Worm (Caenorhabditis elegans) whole organism, L3 larva: ENCODE data around the gene msp-81.
A peak's percentile ranks its signal among the peaks of the same experiment; 100 is the strongest.

Experiments
- ZK546.5 ChIP-seq: sonication (generic microtip); optimal IDR thresholded peaks from 2 replicates; lab custom pipeline; 2017; ENCODE audit warnings: missing biosample characterization, missing genetic modification characterization
- aly-2 ChIP-seq: fragments of 150-350 bp; optimal IDR thresholded peaks from 2 replicates; lab custom pipeline; 2014; ENCODE audit warnings: missing biosample characterization, missing genetic modification characterization
- ama-1 ChIP-seq: fragments of 150-350 bp; optimal IDR thresholded peaks from 2 replicates; lab custom pipeline; 2018
- ceh-16 ChIP-seq: sonication (generic microtip); optimal IDR thresholded peaks from 2 replicates; lab custom pipeline; 2017; ENCODE audit warnings: missing biosample characterization, missing genetic modification characterization
- ceh-28 ChIP-seq: fragments of 150-350 bp; optimal IDR thresholded peaks from 2 replicates; lab custom pipeline; 2014; ENCODE audit warnings: missing biosample characterization, missing genetic modification reagents, missing genetic modification characterization
- ceh-82 ChIP-seq: fragments of 150-350 bp; optimal IDR thresholded peaks from 2 replicates; lab custom pipeline; 2014; ENCODE audit warnings: missing biosample characterization, missing genetic modification characterization
- ceh-9 ChIP-seq: sonication (generic microtip); optimal IDR thresholded peaks from 2 replicates; lab custom pipeline; 2018; ENCODE audit warnings: missing biosample characterization, missing genetic modification characterization
- egl-5 ChIP-seq: fragments of 150-350 bp; optimal IDR thresholded peaks from 2 replicates; lab custom pipeline; 2017; ENCODE audit warnings: missing biosample characterization, missing genetic modification reagents, missing genetic modification characterization, inconsistent platforms
- elt-2 ChIP-seq: sonication (generic microtip); optimal IDR thresholded peaks from 2 replicates; lab custom pipeline; 2016; ENCODE audit warnings: missing genetic modification reagents, mild to moderate bottlenecking, missing genetic modification characterization, missing compliant biosample characterization
- eor-1 ChIP-seq, 2 experiments: fragments of 150-350 bp; optimal IDR thresholded peaks; 2 replicates each; lab custom pipeline; 2014 to 2018; ENCODE audit warnings: missing biosample characterization in 2 of 2, missing genetic modification characterization in 2 of 2
- fkh-2 ChIP-seq: fragments of 150-350 bp; optimal IDR thresholded peaks from 2 replicates; lab custom pipeline; 2014; ENCODE audit warnings: missing biosample characterization, missing genetic modification reagents, missing genetic modification characterization
- hmg-11 ChIP-seq: sonication (generic microtip); optimal IDR thresholded peaks from 2 replicates; lab custom pipeline; 2016; ENCODE audit warnings: missing genetic modification characterization, missing compliant biosample characterization
- lin-15B ChIP-seq: fragments of 150-350 bp; optimal IDR thresholded peaks from 2 replicates; lab custom pipeline; 2014; ENCODE audit warnings: missing biosample characterization, missing genetic modification characterization
- mdl-1 ChIP-seq: fragments of 150-350 bp; optimal IDR thresholded peaks from 2 replicates; lab custom pipeline; 2014; ENCODE audit warnings: missing biosample characterization, missing genetic modification characterization
- mml-1 ChIP-seq: fragments of 150-350 bp; sonication (generic microtip); optimal IDR thresholded peaks from 3 replicates; lab custom pipeline; 2014; ENCODE audit warnings: missing biosample characterization, missing genetic modification characterization
- nfya-1 ChIP-seq: sonication (generic microtip); optimal IDR thresholded peaks from 2 replicates; lab custom pipeline; 2017; ENCODE audit warnings: missing genetic modification characterization, mild to moderate bottlenecking, missing compliant biosample characterization, antibody characterized with exemption, moderate library complexity; ENCODE audit not compliant: insufficient read depth
- nhr-11 ChIP-seq: fragments of 150-350 bp; optimal IDR thresholded peaks from 2 replicates; lab custom pipeline; 2014; ENCODE audit warnings: missing biosample characterization, missing genetic modification characterization
- nhr-12 ChIP-seq: fragments of 150-350 bp; optimal IDR thresholded peaks from 2 replicates; lab custom pipeline; 2014; ENCODE audit warnings: missing biosample characterization, missing genetic modification characterization
- nhr-237 ChIP-seq: fragments of 150-350 bp; optimal IDR thresholded peaks from 2 replicates; lab custom pipeline; 2014; ENCODE audit warnings: missing biosample characterization, missing genetic modification characterization
- nhr-25 ChIP-seq: sonication (generic microtip); optimal IDR thresholded peaks from 2 replicates; lab custom pipeline; 2017; ENCODE audit warnings: missing biosample characterization, missing genetic modification characterization
- nhr-76 ChIP-seq: fragments of 150-350 bp; sonication (generic microtip); optimal IDR thresholded peaks from 5 replicates; lab custom pipeline; 2014; ENCODE audit warnings: missing biosample characterization, missing genetic modification characterization
- nhr-77 ChIP-seq: fragments of 150-350 bp; optimal IDR thresholded peaks from 2 replicates; lab custom pipeline; 2014; ENCODE audit warnings: missing biosample characterization, missing genetic modification characterization
- pha-4 ChIP-seq: fragments of 150-350 bp; optimal IDR thresholded peaks from 2 replicates; lab custom pipeline; 2014; ENCODE audit warnings: missing biosample characterization, missing genetic modification reagents, missing genetic modification characterization
- pqm-1 ChIP-seq: fragments of 150-350 bp; optimal IDR thresholded peaks from 2 replicates; lab custom pipeline; 2017; ENCODE audit warnings: missing biosample characterization, missing genetic modification characterization, inconsistent platforms
- snpc-4 ChIP-seq: fragments of 150-350 bp; optimal IDR thresholded peaks from 2 replicates; lab custom pipeline; 2014; ENCODE audit warnings: missing biosample characterization, missing genetic modification characterization
- unc-39 ChIP-seq: sonication (generic microtip); optimal IDR thresholded peaks from 4 replicates; lab custom pipeline; 2017; ENCODE audit warnings: missing biosample characterization, missing genetic modification characterization
- unc-62 ChIP-seq: fragments of 150-350 bp; sonication (generic microtip); optimal IDR thresholded peaks from 4 replicates; lab custom pipeline; 2014; ENCODE audit warnings: missing biosample characterization, missing genetic modification reagents, missing genetic modification characterization
- zag-1 ChIP-seq: fragments of 150-350 bp; optimal IDR thresholded peaks from 2 replicates; lab custom pipeline; 2014; ENCODE audit warnings: missing biosample characterization, missing genetic modification characterization
- ztf-11 ChIP-seq: fragments of 150-350 bp; optimal IDR thresholded peaks from 2 replicates; lab custom pipeline; 2014; ENCODE audit warnings: missing biosample characterization, missing genetic modification characterization

msp-81 gene

DNA sequence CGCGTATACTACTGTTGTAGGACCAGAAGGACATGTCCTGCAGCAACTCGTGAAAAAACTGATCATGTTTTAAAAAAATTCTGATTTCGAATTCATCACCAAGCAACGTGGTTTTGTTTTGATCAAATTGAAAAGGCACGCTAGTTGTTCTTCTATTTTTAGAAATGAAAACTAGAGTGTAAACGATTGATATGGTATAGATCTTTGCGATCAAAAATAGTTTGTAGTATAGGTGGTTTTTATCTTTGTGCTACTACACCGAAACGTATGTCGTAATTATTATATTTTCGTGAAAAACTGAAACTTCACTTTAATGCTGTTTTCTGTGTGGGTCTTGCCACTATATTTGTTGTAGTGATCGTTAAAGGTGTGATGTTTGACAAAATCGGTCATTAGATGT lies 30.6 kb upstream of the msp-81 start:
- TF ChIP-seq snpc-4 (no peak), mml-1 (tag; lab: Kevin White, UChicago) (no peak), ama-1 (lab: Kevin White, UChicago) (no peak), aly-2 (tag; lab: Kevin White, UChicago) (no peak), nhr-237 (no peak), unc-62 (GFP tag; lab: Kevin White, UChicago) (no peak), ceh-82 (tag; lab: Kevin White, UChicago) (no peak), egl-5 (no peak), nhr-11 (tag; lab: Kevin White, UChicago) (no peak), nhr-12 (tag; lab: Kevin White, UChicago) (no peak), unc-39 (no peak), fkh-2 (tag; lab: Kevin White, UChicago) (no peak), nhr-25 (no peak), nfya-1 (no peak), ZK546.5 (no peak)

DNA sequence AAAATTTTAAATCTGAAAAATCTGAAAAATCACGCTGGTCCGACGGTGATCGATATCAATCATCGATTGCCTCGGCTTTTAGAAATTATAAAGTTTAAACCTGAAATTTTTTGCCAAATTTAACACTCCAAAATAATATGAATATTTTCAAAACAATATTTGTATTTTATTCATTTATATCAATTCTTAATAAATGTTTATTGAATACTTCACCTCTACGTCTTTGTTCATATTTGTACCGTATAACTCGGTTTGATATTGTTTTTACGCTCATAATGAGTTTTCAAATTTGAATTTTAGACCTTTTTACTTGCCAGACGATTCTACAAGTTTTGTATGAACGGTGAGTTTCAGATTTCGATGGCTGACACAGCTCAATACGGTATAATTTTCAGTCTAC lies 28.6 kb upstream of the msp-81 start, which contains the start of the genes K07F5.15 and K07F5.22:
TSS of gene K07F5.15 (plus strand) at position 301 of the 400 bp plus-strand sequence.
TSS of gene K07F5.22 (plus strand) at position 301 of the 400 bp plus-strand sequence.
- TF ChIP-seq ceh-16 (tag; lab: Kevin White, UChicago) (no peak), aly-2 (tag; lab: Kevin White, UChicago) (no peak), eor-1 (tag; optimal IDR thresholded peaks at IDR 0.05; lab: Kevin White, UChicago) (no peak), pqm-1 (tag; lab: Kevin White, UChicago) (no peak), pha-4 (tag; lab: Kevin White, UChicago) (no peak), zag-1 (tag; lab: Kevin White, UChicago) (no peak), mml-1 (tag; lab: Kevin White, UChicago) (no peak), nhr-12 (tag; lab: Kevin White, UChicago) (no peak), ceh-82 (tag; lab: Kevin White, UChicago) (no peak), unc-62 (GFP tag; lab: Kevin White, UChicago) (no peak), mdl-1 (tag; lab: Kevin White, UChicago) (no peak), ztf-11 (no peak)

DNA sequence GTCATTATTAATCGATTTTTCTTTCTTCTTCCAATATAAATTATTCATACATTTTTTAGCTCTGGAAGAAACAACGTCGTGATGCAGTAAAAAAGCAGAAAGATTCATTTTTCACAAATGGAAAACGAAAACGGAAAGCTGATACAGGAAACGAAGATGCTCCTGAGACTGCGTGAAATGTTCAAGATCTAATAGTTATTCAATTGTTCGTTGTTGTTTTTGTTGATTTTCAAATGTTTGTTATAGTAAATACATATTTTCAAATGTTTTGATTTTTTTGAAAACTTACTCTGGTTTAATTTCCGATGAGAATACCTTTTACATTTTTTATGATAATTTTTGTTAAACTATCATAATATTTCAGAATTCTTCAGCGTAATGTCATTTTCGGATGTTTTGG lies 27.6 kb upstream of the msp-81 start, which contains the start of gene K07F5.16:
TSS of gene K07F5.16 (plus strand) at position 301 of the 400 bp plus-strand sequence.
- TF ChIP-seq fkh-2 (tag; lab: Kevin White, UChicago) (no peak), nhr-76 (tag; lab: Kevin White, UChicago) (no peak), elt-2 (tag; lab: Kevin White, UChicago) (no peak), nhr-11 (tag; lab: Kevin White, UChicago) (no peak), nhr-237 (no peak), pqm-1 (tag; lab: Kevin White, UChicago) (no peak), ztf-11 (no peak), nhr-77 (no peak)

DNA sequence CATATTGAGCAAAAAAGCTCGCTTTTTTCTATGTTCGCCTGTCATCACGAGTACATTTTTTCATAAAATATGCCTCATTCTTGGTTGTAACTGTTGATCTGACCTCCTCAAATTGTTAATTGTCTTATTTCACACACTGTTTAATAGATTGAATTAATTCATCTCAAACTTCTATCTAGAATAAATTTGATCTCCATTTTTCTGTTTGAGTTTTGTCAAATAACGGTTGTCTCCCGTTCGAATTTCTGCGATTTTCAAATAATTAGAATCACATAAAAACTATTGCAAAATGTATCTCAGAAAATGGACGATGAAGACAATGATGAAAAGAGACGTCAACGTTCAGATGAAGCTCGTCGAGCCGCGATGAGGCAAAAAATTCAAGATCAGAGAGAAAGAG lies 25.7 kb upstream of the msp-81 start, which contains the start of gene K07F5.14:
TSS of gene K07F5.14 (plus strand) at position 301 of the 400 bp plus-strand sequence.
- TF ChIP-seq nhr-76 (tag; lab: Kevin White, UChicago) = no peak
- no peak for TF ChIP-seq mdl-1 (tag; lab: Kevin White, UChicago)
- no peak for TF ChIP-seq aly-2 (tag; lab: Kevin White, UChicago)
- no peak for TF ChIP-seq lin-15B (tag; lab: Kevin White, UChicago)
- TF ChIP-seq ceh-9 = no peak

DNA sequence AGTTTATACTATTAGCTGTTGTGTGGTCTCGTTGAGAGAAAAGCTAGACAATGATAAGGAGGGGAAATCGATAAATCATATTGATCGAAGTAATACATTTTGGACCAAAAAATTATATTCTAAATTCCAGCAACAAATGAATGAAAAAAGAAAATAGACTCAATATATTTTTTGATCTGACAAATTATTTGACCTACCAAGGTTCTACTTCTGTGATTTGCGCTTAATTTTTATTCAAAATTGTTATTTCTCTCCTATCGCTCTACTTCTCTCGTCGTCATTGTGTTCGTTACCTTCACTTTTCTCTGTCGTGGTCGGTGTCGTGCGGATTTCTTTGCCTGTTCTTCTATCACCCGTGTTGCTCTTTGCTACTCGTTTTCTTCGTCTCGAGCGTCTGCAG lies 22.8 kb upstream of the msp-81 start:
- TF ChIP-seq nhr-12 (tag; lab: Kevin White, UChicago) (no peak), pha-4 (tag; lab: Kevin White, UChicago) (no peak), nhr-25 (no peak)

DNA sequence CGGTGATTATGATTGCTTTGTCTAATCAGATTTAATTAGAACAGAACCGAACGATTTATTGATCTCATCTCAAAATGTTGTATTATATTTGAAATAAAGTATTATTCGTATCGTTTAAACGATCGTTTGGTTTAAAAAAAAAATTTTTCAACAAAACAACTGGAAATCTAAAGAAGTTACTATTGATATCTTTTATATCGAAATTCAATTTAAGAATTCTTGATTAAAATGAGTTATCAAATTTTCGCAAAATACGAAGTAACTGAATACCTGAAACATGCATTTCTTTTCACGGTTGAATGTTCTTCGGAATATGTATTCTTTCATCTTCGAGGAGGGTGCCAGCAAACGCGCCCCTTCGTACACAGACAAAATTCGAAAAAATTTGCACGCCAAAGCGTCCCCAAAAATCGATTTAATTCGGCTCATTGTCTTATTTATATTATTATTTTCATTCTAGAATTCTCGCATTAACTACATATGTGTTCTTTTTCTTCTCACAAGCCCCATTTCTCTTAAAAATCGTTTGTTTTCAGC lies 21.8 kb upstream of the msp-81 start, which contains the start of gene npp-1:
TSS of gene npp-1 (plus strand) at position 537 of the 537 bp plus-strand sequence.
- TF ChIP-seq pqm-1 (tag; lab: Kevin White, UChicago) (peak; percentile 0), mdl-1 (tag; lab: Kevin White, UChicago) (no peak), ztf-11 (no peak), nfya-1 (peak; percentile 50), hmg-11 (no peak), lin-15B (tag; lab: Kevin White, UChicago) (peak; percentile 59), pha-4 (tag; lab: Kevin White, UChicago) (peak; percentile 82), nhr-25 (peak; percentile 20), elt-2 (tag; lab: Kevin White, UChicago) (peak; percentile 20)

DNA sequence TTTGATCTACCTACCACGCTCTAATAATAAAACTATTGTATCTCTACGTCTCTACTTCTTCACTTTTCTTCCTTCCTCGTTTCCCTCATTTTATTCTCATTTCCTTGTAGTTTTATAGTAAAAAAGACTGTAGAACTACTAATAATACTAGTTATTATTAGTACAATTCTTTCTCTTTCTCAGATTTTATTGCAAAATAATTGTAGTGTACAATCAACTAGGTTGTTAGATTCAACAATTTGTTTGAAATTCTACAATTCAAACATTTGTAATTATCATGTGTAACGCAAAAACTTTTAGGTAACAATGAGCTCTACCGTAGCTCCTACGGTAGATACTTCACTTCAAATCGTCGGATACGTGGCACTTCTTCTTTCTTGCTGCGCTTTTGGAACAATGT lies 19.5 kb upstream of the msp-81 start, which contains the start of gene K07F5.12:
TSS of gene K07F5.12 (plus strand) at position 301 of the 400 bp plus-strand sequence.
- no peak for TF ChIP-seq hmg-11
- TF ChIP-seq ztf-11 = no peak
- no peak for TF ChIP-seq nhr-25
- TF ChIP-seq egl-5 = no peak
- no peak for TF ChIP-seq mml-1 (tag; lab: Kevin White, UChicago)
- no peak for TF ChIP-seq ceh-28 (tag; lab: Kevin White, UChicago)
- TF ChIP-seq, all 47 proteins: peak for 0
